Worm (Caenorhabditis elegans): Measurements from ENCODE around the gene F54D5.5.
A peak's percentile ranks its signal among the peaks of the same experiment; 100 is the strongest.

- TF ChIP-seq lsy-2 (tag; optimal IDR thresholded peaks at IDR 0.05), result peak; percentile 7
- TF ChIP-seq nhr-12 (tag; optimal IDR thresholded peaks at IDR 0.05), result no peak
Observed at ce11 chrII:11568670-11569069, 1.9 kb upstream of the F54D5.5 start.
